Fruit fly (Drosophila melanogaster): ENCODE results near the gene CG42724.

The CG42724 gene

DNA sequence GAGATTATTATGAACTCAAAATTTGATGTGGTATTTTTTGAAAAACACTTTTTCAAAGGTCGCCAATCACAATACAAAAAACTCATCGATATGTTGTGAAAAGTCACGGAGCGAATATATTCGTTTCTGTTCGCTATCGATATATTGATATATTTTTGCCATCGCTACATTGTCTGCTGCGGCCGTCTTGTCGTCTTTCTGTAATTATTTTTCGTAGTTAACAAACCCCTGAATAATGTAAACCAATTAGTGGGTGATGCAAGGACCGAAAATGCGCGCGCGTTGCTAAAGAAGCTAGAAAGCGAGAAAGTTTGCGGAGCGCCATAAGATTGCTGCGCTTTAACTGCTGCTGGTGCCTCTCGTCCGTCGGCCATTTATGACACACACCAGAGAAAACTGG, 17.3 kb downstream of the CG42724 start, which contains the start of gene Pak:
TSS of gene Pak (plus strand) at position 142 of the 400 bp plus-strand sequence.
- TF ChIP-seq unc-4 (GFP tag; IDR thresholded peaks at IDR 0.05; ENCODE audit: partially characterized antibody) (peak; percentile 94), odd (GFP tag; optimal IDR thresholded peaks at IDR 0.05) (no peak), Gug (GFP tag; IDR thresholded peaks at IDR 0.05) (no peak), danr (GFP tag; IDR thresholded peaks at IDR 0.05) (no peak), CoRest (tag; optimal IDR thresholded peaks at IDR 0.05) (peak; percentile 55), HLH4C (GFP tag; IDR thresholded peaks at IDR 0.05; ENCODE audit: partially characterized antibody) (peak; percentile 90), Ada2b (GFP tag; IDR thresholded peaks at IDR 0.05) (no peak), sc (optimal IDR thresholded peaks at IDR 0.05) (no peak), sc (GFP tag; optimal IDR thresholded peaks at IDR 0.05) (no peak), CG15514 (GFP tag; optimal IDR thresholded peaks at IDR 0.05) (peak; percentile 58), BEAF-32 (GFP tag; optimal IDR thresholded peaks at IDR 0.05) (peak; percentile 95), Awh (GFP tag; IDR thresholded peaks at IDR 0.05) (no peak), CG10267 (tag; optimal IDR thresholded peaks at IDR 0.05) (peak; percentile 27), Sry-δ (GFP tag; optimal IDR thresholded peaks at IDR 0.05) (peak; percentile 97), CG2129 (GFP tag; IDR thresholded peaks at IDR 0.05; ENCODE audit: partially characterized antibody) (peak; percentile 76), hth (optimal IDR thresholded peaks at IDR 0.05) (no peak), nom (GFP tag; optimal IDR thresholded peaks at IDR 0.05) (no peak), CG10959 (GFP tag; IDR thresholded peaks at IDR 0.05) (no peak), CG13624 (GFP tag; optimal IDR thresholded peaks at IDR 0.05) (no peak), btn (GFP tag; optimal IDR thresholded peaks at IDR 0.05) (no peak), CG1647 (GFP tag; optimal IDR thresholded peaks at IDR 0.05) (no peak), Dll (GFP tag; IDR thresholded peaks at IDR 0.05; ENCODE audit: partially characterized antibody) (peak; percentile 94), scrt (GFP tag; optimal IDR thresholded peaks at IDR 0.05) (no peak), CG7928 (GFP tag; optimal IDR thresholded peaks at IDR 0.05) (no peak), CG2202 (tag; optimal IDR thresholded peaks at IDR 0.05) (no peak), Fer1 (GFP tag; optimal IDR thresholded peaks at IDR 0.05) (no peak), CG8765 (GFP tag; IDR thresholded peaks at IDR 0.05) (no peak), phol (tag; optimal IDR thresholded peaks at IDR 0.05) (peak; percentile 57), Hmx (GFP tag; optimal IDR thresholded peaks at IDR 0.05) (no peak), ci (GFP tag; IDR thresholded peaks at IDR 0.05) (0 out of 3 replicates have a peak, but pooled peaks have one; percentile 20), CG11696 (GFP tag; IDR thresholded peaks at IDR 0.05) (no peak), CG18476 (GFP tag; optimal IDR thresholded peaks at IDR 0.05) (no peak), cas (GFP tag; IDR thresholded peaks at IDR 0.05) (no peak), CG30431 (GFP tag; optimal IDR thresholded peaks at IDR 0.05) (no peak), knrl (GFP tag; IDR thresholded peaks at IDR 0.05; ENCODE audit: partially characterized antibody) (peak; percentile 95), MTF-1 (GFP tag; optimal IDR thresholded peaks at IDR 0.05; ENCODE audit: borderline replicate concordance) (no peak), PHDP (tag; optimal IDR thresholded peaks at IDR 0.05) (no peak), Blimp-1 (GFP tag; optimal IDR thresholded peaks at IDR 0.05) (no peak), Lpt (GFP tag; optimal IDR thresholded peaks at IDR 0.05) (no peak), ro (GFP tag; IDR thresholded peaks at IDR 0.05) (no peak), exex (tag; optimal IDR thresholded peaks at IDR 0.05) (no peak), Atf6 (GFP tag; IDR thresholded peaks at IDR 0.05) (no peak), CG10565 (GFP tag; optimal IDR thresholded peaks at IDR 0.05) (no peak), CG18764 (GFP tag; optimal IDR thresholded peaks at IDR 0.05) (no peak), CG12236 (GFP tag; optimal IDR thresholded peaks at IDR 0.05) (no peak), CG11247 (GFP tag; IDR thresholded peaks at IDR 0.05) (no peak), CG14965 (GFP tag; optimal IDR thresholded peaks at IDR 0.05; ENCODE audit: borderline replicate concordance) (no peak), klu (GFP tag; IDR thresholded peaks at IDR 0.05) (no peak), ATbp (GFP tag; optimal IDR thresholded peaks at IDR 0.05) (no peak), CG9817 (tag; optimal IDR thresholded peaks at IDR 0.05) (no peak), ken (GFP tag; IDR thresholded peaks at IDR 0.05) (no peak), grau (tag; optimal IDR thresholded peaks at IDR 0.05) (no peak)
